Fruit fly (Drosophila melanogaster): ENCODE results near the gene CG8907.

dm6 chr3R:17039993-17040807, 32.1 kb downstream of the CG8907 start, which contains the start of the genes CG18213 and Trm7-32:
- TF ChIP-seq Sp1 (GFP tag; optimal IDR thresholded peaks at IDR 0.05) = no peak
- no peak for TF ChIP-seq ey (GFP tag; optimal IDR thresholded peaks at IDR 0.05)
- no peak for TF ChIP-seq N (GFP tag; optimal IDR thresholded peaks at IDR 0.05)
- TF ChIP-seq Dfd (GFP tag; optimal IDR thresholded peaks at IDR 0.05) = no peak
- TF ChIP-seq CG32264 (GFP tag; optimal IDR thresholded peaks at IDR 0.05) = no peak
- TF ChIP-seq pan (optimal IDR thresholded peaks at IDR 0.05) = no peak
- no peak for TF ChIP-seq jim (GFP tag; optimal IDR thresholded peaks at IDR 0.05)
- no peak for TF ChIP-seq dmrt93B (GFP tag; optimal IDR thresholded peaks at IDR 0.05)
- no peak for TF ChIP-seq OdsH (GFP tag; optimal IDR thresholded peaks at IDR 0.05)
